Worm (Caenorhabditis elegans): Measurements from ENCODE around the gene ergo-1.

DNA sequence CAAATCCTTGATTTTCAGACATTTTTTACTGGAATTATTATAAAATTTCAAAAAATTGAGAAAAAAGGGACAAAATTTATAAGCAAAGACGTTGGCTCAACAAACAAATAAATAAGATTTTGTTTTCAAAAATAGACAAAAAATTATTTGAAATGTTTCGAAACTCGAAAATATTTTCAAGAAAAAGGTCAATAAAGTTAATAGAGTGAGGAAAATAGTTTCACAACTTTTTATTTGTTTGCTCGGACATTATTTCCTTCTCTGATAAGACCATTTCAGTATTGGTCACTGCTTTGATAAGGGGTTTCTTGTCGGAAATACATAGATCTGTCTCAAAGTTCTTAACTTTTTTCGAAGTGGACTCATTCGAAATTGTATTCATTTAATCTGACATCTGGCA, 18.4 kb downstream of the ergo-1 start, which contains the start of gene R09A1.3:
- TF ChIP-seq lin-13 (tag; optimal IDR thresholded peaks at IDR 0.05) (no peak), ztf-11 (tag; optimal IDR thresholded peaks at IDR 0.05) (no peak), lsy-2 (tag; optimal IDR thresholded peaks at IDR 0.05) (no peak), snpc-4 (tag; optimal IDR thresholded peaks at IDR 0.05) (no peak), nhr-28 (tag; optimal IDR thresholded peaks at IDR 0.05) (no peak), blmp-1 (tag; optimal IDR thresholded peaks at IDR 0.05) (no peak), mep-1 (tag; optimal IDR thresholded peaks at IDR 0.05) (no peak), nhr-76 (tag; optimal IDR thresholded peaks at IDR 0.05) (no peak), hlh-1 (tag; optimal IDR thresholded peaks at IDR 0.05) (no peak)

All from whole organism, mixed stage, embryonic.